Fruit fly (Drosophila melanogaster) whole organism, embryonic: ENCODE data around the gene CG5273.

ENCODE experiments used
- Antp ChIP-seq: fragments of 200-800 bp; sonication (Bioruptor generic); optimal IDR thresholded peaks from 3 replicates; lab custom pipeline; 2016; ENCODE audit warnings: missing biosample characterization, missing genetic modification characterization
- CG11695 ChIP-seq: fragments of 200-800 bp; sonication (Bioruptor generic); IDR thresholded peaks from 3 replicates; pipeline ENCODE4 v1.3.6; 2022; ENCODE audit warnings: missing biosample characterization, missing genetic modification characterization
- CG12155 ChIP-seq: fragments of 200-800 bp; sonication (Bioruptor generic); optimal IDR thresholded peaks from 3 replicates; lab custom pipeline; 2016; ENCODE audit warnings: missing biosample characterization, missing genetic modification characterization
- CG1792 ChIP-seq: fragments of 200-800 bp; sonication (Bioruptor generic); optimal IDR thresholded peaks from 2 replicates; lab custom pipeline; 2016; ENCODE audit warnings: missing biosample characterization, missing genetic modification characterization
- CG18599 ChIP-seq: fragments of 200-800 bp; sonication (Bioruptor generic); optimal IDR thresholded peaks from 3 replicates; lab custom pipeline; 2017; ENCODE audit warnings: missing biosample characterization, missing genetic modification characterization, mild to moderate bottlenecking, moderate library complexity, missing genetic modification reagents
- CG2199 ChIP-seq: fragments of 200-800 bp; sonication (Bioruptor generic); IDR thresholded peaks from 3 replicates; pipeline ENCODE4 v1.3.6; 2022; ENCODE audit warnings: missing biosample characterization, missing genetic modification characterization
- CG30403 ChIP-seq: fragments of 200-800 bp; sonication (Bioruptor generic); optimal IDR thresholded peaks from 3 replicates; lab custom pipeline; 2016; ENCODE audit warnings: missing biosample characterization, missing genetic modification characterization
- CG31365 ChIP-seq: fragments of 200-800 bp; sonication (Bioruptor generic); optimal IDR thresholded peaks from 2 replicates; lab custom pipeline; 2018; ENCODE audit warnings: missing biosample characterization, mild to moderate bottlenecking, missing genetic modification characterization
- CG32772 ChIP-seq: fragments of 200-800 bp; sonication (Bioruptor generic); IDR thresholded peaks from 2 replicates; pipeline ENCODE4 v1.3.6; 2022; ENCODE audit warnings: missing biosample characterization, missing genetic modification characterization
- CG4360 ChIP-seq: fragments of 200-800 bp; sonication (Bioruptor generic); IDR thresholded peaks from 2 replicates; pipeline ENCODE4 v1.3.6; 2022; ENCODE audit warnings: missing biosample characterization, missing genetic modification characterization
- CG43689 ChIP-seq: fragments of 200-800 bp; sonication (Bioruptor generic); IDR thresholded peaks from 2 replicates; pipeline ENCODE4 v1.3.6; 2022; ENCODE audit warnings: missing biosample characterization, missing genetic modification characterization
- CG4820 ChIP-seq: fragments of 200-800 bp; sonication (Bioruptor generic); optimal IDR thresholded peaks from 3 replicates; lab custom pipeline; 2016; ENCODE audit warnings: missing biosample characterization, missing genetic modification characterization
- CG6689 ChIP-seq: fragments of 200-800 bp; sonication (Bioruptor generic); IDR thresholded peaks from 2 replicates; pipeline ENCODE4 v1.3.6; 2022; ENCODE audit warnings: missing biosample characterization, missing genetic modification characterization
- CG8290 ChIP-seq, 3 experiments: fragments of 200-800 bp; sonication (Bioruptor generic); optimal IDR thresholded peaks; 2 replicates each; lab custom pipeline; 2016 to 2019; ENCODE audit warnings: missing biosample characterization in 3 of 3, missing genetic modification characterization in 3 of 3, mild to moderate bottlenecking in 2 of 3, moderate library complexity in 1 of 3
- CG8765 ChIP-seq: fragments of 200-800 bp; sonication (Bioruptor generic); IDR thresholded peaks from 2 replicates; pipeline ENCODE4 v1.3.6; 2022; ENCODE audit warnings: missing biosample characterization, missing genetic modification characterization
- CHES-1-like ChIP-seq: fragments of 200-800 bp; sonication (Bioruptor generic); optimal IDR thresholded peaks from 2 replicates; lab custom pipeline; 2016; ENCODE audit warnings: missing biosample characterization, missing genetic modification characterization
- Dref ChIP-seq: fragments of 200-800 bp; sonication (Bioruptor generic); IDR thresholded peaks from 2 replicates; pipeline ENCODE4 v1.3.6; 2022; ENCODE audit warnings: missing biosample characterization, missing genetic modification characterization
- Fer2 ChIP-seq: fragments of 200-800 bp; sonication (Bioruptor generic); optimal IDR thresholded peaks from 2 replicates; lab custom pipeline; 2018; ENCODE audit warnings: missing biosample characterization, mild to moderate bottlenecking, missing genetic modification characterization, moderate library complexity
- Gsc ChIP-seq: fragments of 200-800 bp; sonication (Bioruptor generic); IDR thresholded peaks from 2 replicates; pipeline ENCODE4 v1.3.6; 2022; ENCODE audit warnings: missing biosample characterization, missing genetic modification characterization
- H15 ChIP-seq: fragments of 200-800 bp; sonication (Bioruptor generic); IDR thresholded peaks from 3 replicates; pipeline ENCODE4 v1.3.6; 2022; ENCODE audit warnings: missing biosample characterization, missing genetic modification characterization
- H2.0 ChIP-seq: fragments of 200-800 bp; sonication (Bioruptor generic); IDR thresholded peaks from 2 replicates; pipeline ENCODE4 v1.3.6; 2022; ENCODE audit warnings: missing biosample characterization, missing genetic modification characterization
- HLH54F ChIP-seq: fragments of 200-800 bp; sonication (Bioruptor generic); optimal IDR thresholded peaks from 3 replicates; lab custom pipeline; 2016; ENCODE audit warnings: missing biosample characterization, missing genetic modification characterization
- Hmr ChIP-seq: fragments of 200-800 bp; sonication (Bioruptor generic); optimal IDR thresholded peaks from 3 replicates; lab custom pipeline; 2017; ENCODE audit warnings: mild to moderate bottlenecking, missing biosample characterization, missing genetic modification reagents, missing genetic modification characterization
- Hmx ChIP-seq: fragments of 200-800 bp; sonication (Bioruptor generic); optimal IDR thresholded peaks from 2 replicates; lab custom pipeline; 2016; ENCODE audit warnings: missing biosample characterization, missing genetic modification characterization
- NFAT ChIP-seq: fragments of 200-800 bp; sonication (Bioruptor generic); IDR thresholded peaks from 2 replicates; pipeline ENCODE4 v1.3.6; 2022; ENCODE audit warnings: missing biosample characterization, missing genetic modification characterization
- NK7.1 ChIP-seq: fragments of 200-800 bp; sonication (Bioruptor generic); optimal IDR thresholded peaks from 3 replicates; lab custom pipeline; 2016; ENCODE audit warnings: missing biosample characterization, missing genetic modification characterization
- Nf-YB ChIP-seq: fragments of 200-800 bp; sonication (Bioruptor generic); optimal IDR thresholded peaks from 3 replicates; lab custom pipeline; 2019; ENCODE audit warnings: missing biosample characterization, mild to moderate bottlenecking, missing genetic modification characterization, moderate library complexity
- Opbp ChIP-seq: fragments of 200-800 bp; sonication (Bioruptor generic); IDR thresholded peaks from 3 replicates; pipeline ENCODE4 v1.3.6; 2022; ENCODE audit warnings: missing biosample characterization, missing genetic modification characterization; ENCODE audit not compliant: partially characterized antibody
- Stat92E ChIP-seq, 3 experiments: fragments of >200 bp in 2 of 3; fragments of 200-800 bp in 1 of 3; sonication (Bioruptor generic) in 1 of 3; optimal IDR thresholded peaks; 2 replicates each; lab custom pipeline; 2017 to 2019; ENCODE audit warnings: missing biosample characterization in 3 of 3, missing genetic modification characterization in 3 of 3, mild to moderate bottlenecking in 1 of 3, moderate library complexity in 1 of 3
- Xrp1 ChIP-seq: fragments of 200-800 bp; sonication (Bioruptor generic); IDR thresholded peaks from 2 replicates; pipeline ENCODE4 v1.3.6; 2022; ENCODE audit warnings: missing biosample characterization, missing genetic modification characterization
- YL-1 ChIP-seq: fragments of 200-800 bp; sonication (Bioruptor generic); optimal IDR thresholded peaks from 3 replicates; lab custom pipeline; 2017; ENCODE audit warnings: missing biosample characterization, mild to moderate bottlenecking, missing genetic modification characterization
- ap ChIP-seq: fragments of 200-800 bp; sonication (Bioruptor generic); IDR thresholded peaks from 2 replicates; pipeline ENCODE4 v1.3.6; 2022; ENCODE audit warnings: missing biosample characterization, missing genetic modification characterization
- croc ChIP-seq: fragments of 200-800 bp; sonication (Bioruptor generic); conservative IDR thresholded peaks from 3 replicates; pipeline ENCODE4 v1.3.6; 2022; ENCODE audit warnings: missing biosample characterization, missing genetic modification characterization
- da ChIP-seq: fragments of 200-800 bp; sonication (Bioruptor generic); optimal IDR thresholded peaks from 2 replicates; lab custom pipeline; 2016; ENCODE audit warnings: missing biosample characterization, missing genetic modification characterization
- gfzf ChIP-seq: fragments of 200-800 bp; sonication (Bioruptor generic); optimal IDR thresholded peaks from 2 replicates; lab custom pipeline; 2016; ENCODE audit warnings: missing biosample characterization, mild to moderate bottlenecking, missing genetic modification characterization, moderate library complexity
- gsb ChIP-seq: fragments of 200-800 bp; sonication (Bioruptor generic); IDR thresholded peaks from 2 replicates; pipeline ENCODE4 v1.3.6; 2022; ENCODE audit warnings: missing biosample characterization, missing genetic modification characterization
- gsb-n ChIP-seq: fragments of 200-800 bp; sonication (Bioruptor generic); optimal IDR thresholded peaks from 3 replicates; lab custom pipeline; 2018; ENCODE audit warnings: missing biosample characterization, mild to moderate bottlenecking, missing genetic modification characterization
- hbn ChIP-seq: fragments of 200-800 bp; sonication (Bioruptor generic); IDR thresholded peaks from 2 replicates; pipeline ENCODE4 v1.3.6; 2022; ENCODE audit warnings: missing biosample characterization, missing genetic modification characterization; ENCODE audit not compliant: partially characterized antibody
- hkb ChIP-seq, 2 experiments: fragments of 200-800 bp in 1 of 2; fragments of >200 bp in 1 of 2; sonication (Bioruptor generic) in 1 of 2; IDR thresholded peaks in 1 of 2; optimal IDR thresholded peaks in 1 of 2; 2 replicates each; pipeline versions ENCODE4 v1.3.6 to Lab custom; 2017 to 2022; ENCODE audit warnings: missing biosample characterization in 1 of 2, missing genetic modification characterization in 1 of 2
- ken ChIP-seq: fragments of 200-800 bp; sonication (Bioruptor generic); IDR thresholded peaks from 3 replicates; pipeline ENCODE4 v1.3.6; 2022; ENCODE audit warnings: missing biosample characterization, missing genetic modification characterization
- nom ChIP-seq: fragments of 200-800 bp; sonication (Bioruptor generic); optimal IDR thresholded peaks from 2 replicates; lab custom pipeline; 2017; ENCODE audit warnings: missing biosample characterization, missing genetic modification characterization, mild to moderate bottlenecking, moderate library complexity, missing genetic modification reagents
- pros ChIP-seq: fragments of 200-800 bp; sonication (Bioruptor generic); optimal IDR thresholded peaks from 3 replicates; lab custom pipeline; 2019; ENCODE audit warnings: missing biosample characterization, mild to moderate bottlenecking, missing genetic modification characterization, moderate library complexity
- scrt ChIP-seq: fragments of 200-800 bp; sonication (Bioruptor generic); optimal IDR thresholded peaks from 2 replicates; lab custom pipeline; 2018; ENCODE audit warnings: missing biosample characterization, mild to moderate bottlenecking, missing genetic modification characterization, moderate library complexity
- tio ChIP-seq: fragments of 200-800 bp; sonication (Bioruptor generic); optimal IDR thresholded peaks from 2 replicates; lab custom pipeline; 2017; ENCODE audit warnings: missing biosample characterization, missing genetic modification characterization, inconsistent platforms
- toy ChIP-seq: fragments of 200-800 bp; sonication (Bioruptor generic); IDR thresholded peaks from 2 replicates; pipeline ENCODE4 v1.3.6; 2022; ENCODE audit warnings: missing biosample characterization, missing genetic modification characterization
- vnd ChIP-seq: fragments of 200-800 bp; sonication (Bioruptor generic); IDR thresholded peaks from 3 replicates; pipeline ENCODE4 v1.3.6; 2022; ENCODE audit warnings: missing biosample characterization, missing genetic modification characterization; ENCODE audit not compliant: partially characterized antibody
- wdn ChIP-seq: fragments of 200-800 bp; sonication (Bioruptor generic); IDR thresholded peaks from 2 replicates; pipeline ENCODE4 v1.3.6; 2022; ENCODE audit warnings: missing biosample characterization, missing genetic modification characterization
- wor ChIP-seq: fragments of 200-800 bp; sonication (Bioruptor generic); IDR thresholded peaks from 2 replicates; pipeline ENCODE4 v1.3.6; 2022; ENCODE audit warnings: missing biosample characterization, missing genetic modification characterization

The CG5273 gene

dm6 chrX:755642-756332 is 3.6 kb upstream of the CG5273 start (continued):
- TF ChIP-seq toy: peak; percentile 83
- TF ChIP-seq CG2199 (GFP tag; lab: Robert Waterston, UW): 0 out of 3 replicates have a peak, but pooled peaks have one; percentile 79
- TF ChIP-seq HLH54F (GFP tag; lab: Kevin White, UChicago): peak; percentile 91
- peak; percentile 79 for TF ChIP-seq CG6689 (GFP tag; lab: Robert Waterston, UW)
- TF ChIP-seq CG43689: peak; percentile 61; the same call in 1 of the 2 replicates
- TF ChIP-seq ap (GFP tag; lab: Robert Waterston, UW): peak; percentile 51; the same call in 1 of the 2 replicates
- TF ChIP-seq gfzf (GFP tag; lab: Kevin White, UChicago): no peak
- peak; percentile 35 for TF ChIP-seq da
- TF ChIP-seq croc (GFP tag; lab: Robert Waterston, UW): peak; percentile 33; the same call in 2 of the 3 replicates
- peak; percentile 92 for TF ChIP-seq Hmr (GFP tag; lab: Kevin White, UChicago)
- peak; percentile 80 for TF ChIP-seq NK7.1 (GFP tag; lab: Kevin White, UChicago)
- no peak for TF ChIP-seq hbn (GFP tag; lab: Robert Waterston, UW)
- no peak for TF ChIP-seq Stat92E (GFP tag; optimal IDR thresholded peaks at IDR 0.05; lab: Kevin White, UChicago)
- TF ChIP-seq gsb-n (tag; lab: Kevin White, UChicago): peak; percentile 16
- no peak for TF ChIP-seq Opbp (GFP tag; lab: Robert Waterston, UW)
- TF ChIP-seq CG31365 (tag; lab: Kevin White, UChicago): peak; percentile 40
- peak; percentile 40; the same call in 1 of the 2 replicates for TF ChIP-seq CG4360 (GFP tag; lab: Robert Waterston, UW)
- TF ChIP-seq Dref: 0 out of 2 replicates have a peak, but pooled peaks have one; percentile 33
- TF ChIP-seq CHES-1-like (GFP tag; lab: Kevin White, UChicago): peak; percentile 87
- TF ChIP-seq wdn (GFP tag; lab: Robert Waterston, UW): peak; percentile 90
- TF ChIP-seq NFAT: peak; percentile 94
- no peak for TF ChIP-seq hkb (optimal IDR thresholded peaks at IDR 0.05; lab: Kevin White, UChicago)
- peak; percentile 87 for TF ChIP-seq hkb (GFP tag; IDR thresholded peaks at IDR 0.05; lab: Robert Waterston, UW)
- TF ChIP-seq Xrp1: peak; percentile 75
- peak; percentile 78 for TF ChIP-seq gsb (GFP tag; lab: Robert Waterston, UW)
- TF ChIP-seq CG32772 (GFP tag; lab: Robert Waterston, UW): peak; percentile 76
- TF ChIP-seq YL-1: no peak
- TF ChIP-seq CG18599: peak; percentile 96
- TF ChIP-seq CG12155 (GFP tag; lab: Kevin White, UChicago): peak; percentile 88
- TF ChIP-seq ken (GFP tag; lab: Robert Waterston, UW): peak; percentile 83
- peak; percentile 32; the same call in 1 of the 2 replicates for TF ChIP-seq wor
- peak; percentile 76 for TF ChIP-seq scrt (GFP tag; lab: Kevin White, UChicago)
- no peak for TF ChIP-seq vnd
- TF ChIP-seq CG1792 (GFP tag; lab: Kevin White, UChicago): peak; percentile 87
- TF ChIP-seq tio (GFP tag; lab: Kevin White, UChicago): no peak
- no peak for TF ChIP-seq pros (GFP tag; lab: Kevin White, UChicago)
- peak; percentile 64 for TF ChIP-seq CG4820 (GFP tag; lab: Kevin White, UChicago)
- TF ChIP-seq Hmx (GFP tag; lab: Kevin White, UChicago): peak; percentile 34
- TF ChIP-seq Gsc (GFP tag; lab: Robert Waterston, UW): 0 out of 2 replicates have a peak, but pooled peaks have one; percentile 16
- TF ChIP-seq H15: peak; percentile 67; the same call in 2 of the 3 replicates
- TF ChIP-seq CG8290 (GFP tag; optimal IDR thresholded peaks at IDR 0.05; lab: Kevin White, UChicago): peak; percentile 16
- peak in 1 of 2 experiments; percentile 89 for TF ChIP-seq CG8290 (tag; optimal IDR thresholded peaks at IDR 0.05; lab: Kevin White, UChicago)
- peak; percentile 74 for TF ChIP-seq CG11695 (GFP tag; lab: Robert Waterston, UW)
- peak; percentile 82 for TF ChIP-seq H2.0
- peak; percentile 79 for TF ChIP-seq nom
- TF ChIP-seq Antp (GFP tag; lab: Kevin White, UChicago): peak; percentile 85
- peak; percentile 84 for TF ChIP-seq CG30403 (GFP tag; lab: Kevin White, UChicago)
- peak; percentile 55 for TF ChIP-seq Fer2 (tag; lab: Kevin White, UChicago)
- TF ChIP-seq CG8765 (GFP tag; lab: Robert Waterston, UW): peak; percentile 56; the same call in 1 of the 2 replicates
- peak; percentile 59 for TF ChIP-seq Nf-YB (GFP tag; lab: Kevin White, UChicago)
